Fruit fly (Drosophila melanogaster) whole organism, embryonic: ENCODE results near the gene Ugt37A2.

Experiments
- ATbp ChIP-seq: fragments of 200-800 bp; sonication (Bioruptor generic); optimal IDR thresholded peaks from 2 replicates; lab custom pipeline; 2017; ENCODE audit warnings: missing biosample characterization, mild to moderate bottlenecking, missing genetic modification characterization, missing genetic modification reagents
- Blimp-1 ChIP-seq: fragments of 200-800 bp; sonication (Bioruptor generic); optimal IDR thresholded peaks from 3 replicates; lab custom pipeline; 2018; ENCODE audit warnings: missing biosample characterization, missing genetic modification characterization, mild to moderate bottlenecking, moderate library complexity, missing genetic modification reagents
- CG10654 ChIP-seq: fragments of 200-800 bp; sonication (Bioruptor generic); optimal IDR thresholded peaks from 2 replicates; lab custom pipeline; 2016; ENCODE audit warnings: missing biosample characterization, missing genetic modification characterization
- CG11456 ChIP-seq: fragments of 200-800 bp; sonication (Bioruptor generic); IDR thresholded peaks from 3 replicates; pipeline ENCODE4 v1.3.6; 2022; ENCODE audit warnings: missing biosample characterization, missing genetic modification characterization
- CG11504 ChIP-seq: fragments of 200-800 bp; sonication (Bioruptor generic); optimal IDR thresholded peaks from 3 replicates; lab custom pipeline; 2019; ENCODE audit warnings: missing biosample characterization, mild to moderate bottlenecking, missing genetic modification characterization, moderate library complexity
- CG13624 ChIP-seq: fragments of 200-800 bp; sonication (Bioruptor generic); optimal IDR thresholded peaks from 2 replicates; lab custom pipeline; 2016; ENCODE audit warnings: missing biosample characterization, missing genetic modification characterization
- CG14014 ChIP-seq: fragments of 200-800 bp; sonication (Bioruptor generic); IDR thresholded peaks from 2 replicates; pipeline ENCODE4 v1.3.6; 2022; ENCODE audit warnings: missing biosample characterization, missing genetic modification characterization
- CG15514 ChIP-seq: fragments of 200-800 bp; sonication (Bioruptor generic); optimal IDR thresholded peaks from 3 replicates; lab custom pipeline; 2017; ENCODE audit warnings: missing biosample characterization, missing genetic modification characterization, mild to moderate bottlenecking, moderate library complexity, missing genetic modification reagents
- CG15696 ChIP-seq: fragments of 200-800 bp; sonication (Bioruptor generic); optimal IDR thresholded peaks from 2 replicates; lab custom pipeline; 2019; ENCODE audit warnings: missing biosample characterization, mild to moderate bottlenecking, missing genetic modification characterization, moderate library complexity
- CG17359 ChIP-seq: fragments of 200-800 bp; sonication (Bioruptor generic); optimal IDR thresholded peaks from 3 replicates; lab custom pipeline; 2018; ENCODE audit warnings: missing biosample characterization, mild to moderate bottlenecking, missing genetic modification characterization, moderate library complexity
- CG18599 ChIP-seq: fragments of 200-800 bp; sonication (Bioruptor generic); optimal IDR thresholded peaks from 3 replicates; lab custom pipeline; 2017; ENCODE audit warnings: missing biosample characterization, missing genetic modification characterization, mild to moderate bottlenecking, moderate library complexity, missing genetic modification reagents
- CG2889 ChIP-seq: fragments of 200-800 bp; sonication (Bioruptor generic); IDR thresholded peaks from 3 replicates; pipeline ENCODE4 v1.3.6; 2022; ENCODE audit warnings: missing biosample characterization, missing genetic modification characterization
- CG30403 ChIP-seq: fragments of 200-800 bp; sonication (Bioruptor generic); optimal IDR thresholded peaks from 3 replicates; lab custom pipeline; 2016; ENCODE audit warnings: missing biosample characterization, missing genetic modification characterization
- CG3163 ChIP-seq: fragments of 200-800 bp; sonication (Bioruptor generic); optimal IDR thresholded peaks from 3 replicates; lab custom pipeline; 2016; ENCODE audit warnings: missing biosample characterization, missing genetic modification characterization
- CG3726 ChIP-seq: fragments of 200-800 bp; sonication (Bioruptor generic); IDR thresholded peaks from 3 replicates; pipeline ENCODE4, ENCODE4 v1.3.6; 2022; ENCODE audit warnings: missing biosample characterization, missing genetic modification characterization
- CG4617 ChIP-seq: fragments of 200-800 bp; sonication (Bioruptor generic); optimal IDR thresholded peaks from 3 replicates; lab custom pipeline; 2016; ENCODE audit warnings: missing biosample characterization, missing genetic modification characterization, borderline replicate concordance
- CG4854 ChIP-seq: fragments of 200-800 bp; sonication (Bioruptor generic); optimal IDR thresholded peaks from 2 replicates; lab custom pipeline; 2016; ENCODE audit warnings: missing biosample characterization, missing genetic modification characterization, inconsistent platforms
- CG7839 ChIP-seq: fragments of 200-800 bp; sonication (Bioruptor generic); optimal IDR thresholded peaks from 3 replicates; lab custom pipeline; 2018; ENCODE audit warnings: missing biosample characterization, mild to moderate bottlenecking, missing genetic modification characterization, moderate library complexity
- CG8089 ChIP-seq: fragments of 200-800 bp; sonication (Bioruptor generic); optimal IDR thresholded peaks from 3 replicates; lab custom pipeline; 2016; ENCODE audit warnings: missing biosample characterization, missing genetic modification characterization
- CoRest ChIP-seq: fragments of 200-800 bp; sonication (Bioruptor generic); optimal IDR thresholded peaks from 3 replicates; lab custom pipeline; 2018; ENCODE audit warnings: missing biosample characterization, mild to moderate bottlenecking, missing genetic modification characterization, moderate library complexity
- D ChIP-seq, 2 experiments: fragments of 200-800 bp in 1 of 2; fragments of >200 bp in 1 of 2; sonication (Bioruptor generic) in 1 of 2; optimal IDR thresholded peaks; 2 replicates in 1 of 2; 3 replicates in 1 of 2; lab custom pipeline; 2017; ENCODE audit warnings: mild to moderate bottlenecking in 1 of 2, missing biosample characterization in 1 of 2, missing genetic modification characterization in 1 of 2, missing genetic modification reagents in 1 of 2
- D19B ChIP-seq: fragments of 200-800 bp; sonication (Bioruptor generic); optimal IDR thresholded peaks from 2 replicates; lab custom pipeline; 2017; ENCODE audit warnings: missing biosample characterization, mild to moderate bottlenecking, missing genetic modification characterization
- Dbx ChIP-seq: fragments of 200-800 bp; sonication (Bioruptor generic); IDR thresholded peaks from 3 replicates; pipeline ENCODE4 v1.3.6; 2022; ENCODE audit warnings: missing biosample characterization, missing genetic modification characterization
- Dip3 ChIP-seq: fragments of 200-800 bp; sonication (Bioruptor generic); optimal IDR thresholded peaks from 3 replicates; lab custom pipeline; 2016; ENCODE audit warnings: missing biosample characterization, missing genetic modification characterization
- Ets65A ChIP-seq: fragments of 200-800 bp; sonication (Bioruptor generic); peaks from one replicate; lab custom pipeline; 2016; ENCODE audit warnings: missing biosample characterization, missing genetic modification characterization
- Gsc ChIP-seq: fragments of 200-800 bp; sonication (Bioruptor generic); IDR thresholded peaks from 2 replicates; pipeline ENCODE4 v1.3.6; 2022; ENCODE audit warnings: missing biosample characterization, missing genetic modification characterization
- H15 ChIP-seq: fragments of 200-800 bp; sonication (Bioruptor generic); IDR thresholded peaks from 3 replicates; pipeline ENCODE4 v1.3.6; 2022; ENCODE audit warnings: missing biosample characterization, missing genetic modification characterization
- Hmr ChIP-seq: fragments of 200-800 bp; sonication (Bioruptor generic); optimal IDR thresholded peaks from 3 replicates; lab custom pipeline; 2017; ENCODE audit warnings: mild to moderate bottlenecking, missing biosample characterization, missing genetic modification reagents, missing genetic modification characterization
- Hsf ChIP-seq: fragments of 200-800 bp; sonication (Bioruptor generic); optimal IDR thresholded peaks from 3 replicates; lab custom pipeline; 2016; ENCODE audit warnings: missing biosample characterization, missing genetic modification characterization
- Optix ChIP-seq: fragments of 200-800 bp; sonication (Bioruptor generic); IDR thresholded peaks from 3 replicates; pipeline ENCODE4 v1.3.6; 2022; ENCODE audit warnings: missing biosample characterization, missing genetic modification characterization
- Side ChIP-seq: fragments of 200-800 bp; sonication (Bioruptor generic); optimal IDR thresholded peaks from 2 replicates; lab custom pipeline; 2016; ENCODE audit warnings: missing biosample characterization, missing genetic modification characterization
- Sox102F ChIP-seq: fragments of 200-800 bp; sonication (Bioruptor generic); optimal IDR thresholded peaks from 2 replicates; lab custom pipeline; 2018; ENCODE audit warnings: missing biosample characterization, mild to moderate bottlenecking, missing genetic modification characterization, moderate library complexity
- Taf1 ChIP-seq: fragments of 200-800 bp; sonication (Bioruptor generic); IDR thresholded peaks from 2 replicates; pipeline ENCODE4 v1.3.6; 2022; ENCODE audit warnings: missing biosample characterization, missing genetic modification characterization
- ara ChIP-seq: fragments of 200-800 bp; sonication (Bioruptor generic); IDR thresholded peaks from 2 replicates; pipeline ENCODE4 v1.3.6; 2022; ENCODE audit warnings: missing biosample characterization, missing genetic modification characterization
- az2 ChIP-seq: fragments of 200-800 bp; sonication (Bioruptor generic); optimal IDR thresholded peaks from 3 replicates; lab custom pipeline; 2016; ENCODE audit warnings: missing biosample characterization, missing genetic modification characterization
- cad ChIP-seq: fragments of >200 bp; optimal IDR thresholded peaks from 2 replicates; lab custom pipeline; 2017; ENCODE audit warnings: missing biosample characterization, missing genetic modification characterization
- dpn ChIP-seq, 2 experiments: fragments of 200-800 bp; sonication (Bioruptor generic); optimal IDR thresholded peaks; 3 replicates each; lab custom pipeline; 2016; ENCODE audit warnings: missing biosample characterization in 2 of 2, missing genetic modification characterization in 2 of 2
- emc ChIP-seq: fragments of 200-800 bp; sonication (Bioruptor generic); optimal IDR thresholded peaks from 2 replicates; lab custom pipeline; 2016; ENCODE audit warnings: missing biosample characterization, missing genetic modification characterization
- ems ChIP-seq: fragments of 200-800 bp; sonication (Bioruptor generic); optimal IDR thresholded peaks from 3 replicates; lab custom pipeline; 2016; ENCODE audit warnings: missing biosample characterization, missing genetic modification characterization
- ewg ChIP-seq: fragments of 200-800 bp; sonication (Bioruptor generic); optimal IDR thresholded peaks from 3 replicates; lab custom pipeline; 2017; ENCODE audit warnings: mild to moderate bottlenecking, missing biosample characterization, missing genetic modification reagents, missing genetic modification characterization
- fd64A ChIP-seq: fragments of 200-800 bp; sonication (Bioruptor generic); optimal IDR thresholded peaks from 3 replicates; lab custom pipeline; 2018; ENCODE audit warnings: missing biosample characterization, mild to moderate bottlenecking, missing genetic modification characterization
- ind ChIP-seq: fragments of 200-800 bp; sonication (Bioruptor generic); optimal IDR thresholded peaks from 3 replicates; lab custom pipeline; 2016; ENCODE audit warnings: missing biosample characterization, missing genetic modification characterization
- phol ChIP-seq: fragments of 200-800 bp; sonication (Bioruptor generic); optimal IDR thresholded peaks from 3 replicates; lab custom pipeline; 2018; ENCODE audit warnings: missing biosample characterization, mild to moderate bottlenecking, missing genetic modification characterization, moderate library complexity
- shn ChIP-seq: fragments of 200-800 bp; sonication (Bioruptor generic); optimal IDR thresholded peaks from 3 replicates; lab custom pipeline; 2016; ENCODE audit warnings: missing biosample characterization, missing genetic modification characterization
- tap ChIP-seq: fragments of 200-800 bp; optimal IDR thresholded peaks from 3 replicates; lab custom pipeline; 2019; ENCODE audit warnings: missing biosample characterization, mild to moderate bottlenecking, missing genetic modification characterization, moderate library complexity
- tgo ChIP-seq: fragments of 200-800 bp; sonication (Bioruptor generic); IDR thresholded peaks from 3 replicates; pipeline ENCODE4 v1.3.6; 2022; ENCODE audit warnings: missing biosample characterization, missing genetic modification characterization
- trh ChIP-seq: fragments of 200-800 bp; sonication (Bioruptor generic); optimal IDR thresholded peaks from 2 replicates; lab custom pipeline; 2016; ENCODE audit warnings: missing biosample characterization, missing genetic modification characterization
- ttk ChIP-seq: fragments of 200-800 bp; sonication (Bioruptor generic); IDR thresholded peaks from 2 replicates; pipeline ENCODE4 v2.1.2; 2022; ENCODE audit warnings: missing biosample characterization, missing genetic modification characterization

Gene Ugt37A2

DNA sequence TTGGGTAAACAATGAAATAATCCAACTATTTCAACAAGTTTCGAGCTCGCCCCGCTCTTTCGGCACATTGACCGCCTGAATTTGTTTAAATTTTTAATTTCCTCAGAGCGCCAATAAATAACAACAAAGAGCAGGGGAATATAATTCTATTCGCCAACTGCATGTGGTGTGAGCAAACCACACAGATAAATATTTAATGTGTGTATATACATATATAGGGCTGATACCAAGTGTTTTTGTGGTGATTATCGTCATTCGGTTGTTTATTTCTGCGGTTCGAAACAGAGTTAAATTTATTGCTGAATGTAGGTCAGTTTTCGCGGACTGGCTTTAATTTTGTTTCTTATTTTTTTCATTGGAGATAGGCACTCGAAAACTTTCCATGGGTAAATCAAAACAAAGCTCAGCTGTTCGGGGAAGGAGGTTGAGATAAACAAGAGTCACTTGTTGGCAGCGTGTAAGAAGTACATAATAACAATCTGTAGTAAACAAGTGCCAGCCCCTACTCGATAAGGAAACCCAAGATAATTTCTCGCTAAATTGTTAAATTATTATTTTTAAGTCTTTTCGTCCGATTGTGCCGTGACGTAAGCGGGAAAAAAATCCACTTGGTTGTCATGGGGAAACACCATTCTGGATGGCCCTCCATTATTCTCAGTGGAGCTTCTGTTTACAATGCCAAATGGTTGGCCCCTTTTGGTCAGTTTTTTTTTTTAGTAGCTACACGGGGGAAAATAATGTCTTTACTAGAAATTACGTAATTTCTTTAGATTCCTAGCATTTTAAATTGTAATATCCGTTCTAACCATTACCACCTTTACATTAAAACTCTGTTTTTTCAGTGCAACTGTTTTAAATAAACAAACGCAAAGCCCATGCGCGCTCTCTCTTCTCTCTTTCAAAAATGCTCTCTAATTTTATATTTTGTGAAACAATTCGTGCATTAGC lies 21.6 kb upstream of the Ugt37A2 start (continued):
- peak; percentile 10 for TF ChIP-seq CG4854
- TF ChIP-seq Ets65A (GFP tag; lab: Kevin White, UChicago): peak; percentile 66
- TF ChIP-seq D19B (GFP tag; lab: Kevin White, UChicago): peak; percentile 37
- TF ChIP-seq Gsc (GFP tag; lab: Robert Waterston, UW): no peak
- peak; percentile 1 for TF ChIP-seq CG15696
- TF ChIP-seq CG3726 (GFP tag; lab: Robert Waterston, UW): peak; percentile 74; the same call in 2 of the 3 replicates
- TF ChIP-seq ind (GFP tag; lab: Kevin White, UChicago): peak; percentile 59
- peak; percentile 52 for TF ChIP-seq ATbp
- TF ChIP-seq CG14014 (GFP tag; lab: Robert Waterston, UW): peak; percentile 66
- TF ChIP-seq CG8089: peak; percentile 20
- no peak for TF ChIP-seq trh (GFP tag; lab: Kevin White, UChicago)
- peak; percentile 21 for TF ChIP-seq emc (GFP tag; lab: Kevin White, UChicago)
- peak; percentile 67 for TF ChIP-seq CG17359 (tag; lab: Kevin White, UChicago)
- TF ChIP-seq CG2889 (GFP tag; lab: Robert Waterston, UW): peak; percentile 71
- no peak for TF ChIP-seq Side (GFP tag; lab: Kevin White, UChicago)
- no peak for TF ChIP-seq D (optimal IDR thresholded peaks at IDR 0.05; lab: Kevin White, UChicago)
- no peak for TF ChIP-seq D (GFP tag; optimal IDR thresholded peaks at IDR 0.05; lab: Kevin White, UChicago)
- peak; percentile 64; the same call in 2 of the 3 replicates for TF ChIP-seq CG11456
- TF ChIP-seq shn (GFP tag; lab: Kevin White, UChicago): peak; percentile 4
- TF ChIP-seq Hmr (GFP tag; lab: Kevin White, UChicago): peak; percentile 46
- no peak for TF ChIP-seq Dbx (GFP tag; lab: Robert Waterston, UW)
- TF ChIP-seq CG4617: peak; percentile 14
- peak; percentile 61 for TF ChIP-seq CG7839 (tag; lab: Kevin White, UChicago)
- TF ChIP-seq CG3163 (GFP tag; lab: Kevin White, UChicago): peak; percentile 27
- TF ChIP-seq az2 (GFP tag; lab: Kevin White, UChicago): peak; percentile 20
- peak; percentile 72 for TF ChIP-seq CG30403 (GFP tag; lab: Kevin White, UChicago)
- TF ChIP-seq CG11504: peak; percentile 71
- peak; percentile 64 for TF ChIP-seq Sox102F
- TF ChIP-seq ewg (GFP tag; lab: Kevin White, UChicago): peak; percentile 82
- TF ChIP-seq ttk: peak; percentile 53; the same call in 1 of the 2 replicates
- no peak for TF ChIP-seq tap (tag; lab: Kevin White, UChicago)
- TF ChIP-seq ara: 0 out of 2 replicates have a peak, but pooled peaks have one; percentile 19
- peak; percentile 49 for TF ChIP-seq CG13624
- peak; percentile 81 for TF ChIP-seq CG18599 (GFP tag; lab: Kevin White, UChicago)
- TF ChIP-seq fd64A (GFP tag; lab: Kevin White, UChicago): peak; percentile 7
- TF ChIP-seq CG15514: peak; percentile 31
- TF ChIP-seq Optix (GFP tag; lab: Robert Waterston, UW): no peak
- TF ChIP-seq Dip3 (GFP tag; lab: Kevin White, UChicago): peak; percentile 43
- TF ChIP-seq CoRest (tag; lab: Kevin White, UChicago): peak; percentile 49
- peak; percentile 64 for TF ChIP-seq Hsf (GFP tag; lab: Kevin White, UChicago)
- TF ChIP-seq tgo: peak; percentile 68
- peak; percentile 56 for TF ChIP-seq ems (GFP tag; lab: Kevin White, UChicago)
- TF ChIP-seq Blimp-1 (GFP tag; lab: Kevin White, UChicago): peak; percentile 52
- TF ChIP-seq dpn (GFP tag; optimal IDR thresholded peaks at IDR 0.05; lab: Kevin White, UChicago): peak; percentile 25 to 57
- TF ChIP-seq cad (GFP tag; lab: Kevin White, UChicago): no peak
- 0 out of 2 replicates have a peak, but pooled peaks have one; percentile 23 for TF ChIP-seq Taf1
- TF ChIP-seq phol (tag; lab: Kevin White, UChicago): peak; percentile 56
- TF ChIP-seq H15: peak; percentile 60; the same call in 1 of the 3 replicates
- TF ChIP-seq CG10654 (GFP tag; lab: Kevin White, UChicago): peak; percentile 50
